Worm (Caenorhabditis elegans) whole organism, L2 larva: Measurements from ENCODE around the gene F55G7.4.
A peak's percentile ranks its signal among the peaks of the same experiment; 100 is the strongest.

ENCODE experiments used
- C34F6.9 ChIP-seq: fragments of 150-350 bp; optimal IDR thresholded peaks from 2 replicates; lab custom pipeline; 2014; ENCODE audit warnings: missing biosample characterization, missing genetic modification characterization
- F13H6.1 ChIP-seq: sonication (generic microtip); optimal IDR thresholded peaks from 2 replicates; lab custom pipeline; 2016; ENCODE audit warnings: missing genetic modification characterization, missing compliant biosample characterization
- R02D3.7 ChIP-seq: fragments of 150-350 bp; optimal IDR thresholded peaks from 2 replicates; lab custom pipeline; 2014; ENCODE audit warnings: missing biosample characterization, missing genetic modification characterization
- Y55F3AM.14 ChIP-seq: fragments of 200-800 bp; sonication (Bioruptor generic); optimal IDR thresholded peaks from 2 replicates; lab custom pipeline; 2018; ENCODE audit warnings: mild to moderate bottlenecking, missing genetic modification characterization, missing compliant biosample characterization
- ZK546.5 ChIP-seq: sonication (generic microtip); optimal IDR thresholded peaks from 2 replicates; lab custom pipeline; 2017; ENCODE audit warnings: missing biosample characterization, missing genetic modification characterization
- alr-1 ChIP-seq: fragments of 150-350 bp; optimal IDR thresholded peaks from 2 replicates; lab custom pipeline; 2014; ENCODE audit warnings: missing biosample characterization, missing genetic modification characterization
- ama-1 ChIP-seq: fragments of 150-350 bp; optimal IDR thresholded peaks from 2 replicates; lab custom pipeline; 2018; ENCODE audit warnings: inconsistent platforms
- blmp-1 ChIP-seq: sonication (generic microtip); optimal IDR thresholded peaks from 2 replicates; lab custom pipeline; 2017; ENCODE audit warnings: missing genetic modification characterization, mild to moderate bottlenecking, missing compliant biosample characterization, antibody characterized with exemption, moderate library complexity; ENCODE audit not compliant: insufficient read depth
- ceh-82 ChIP-seq: fragments of 150-350 bp; optimal IDR thresholded peaks from 2 replicates; lab custom pipeline; 2014; ENCODE audit warnings: missing biosample characterization, missing genetic modification characterization
- crh-2 ChIP-seq: sonication (generic microtip); optimal IDR thresholded peaks from 2 replicates; lab custom pipeline; 2017; ENCODE audit warnings: missing biosample characterization, missing genetic modification characterization
- dmd-4 ChIP-seq: sonication (generic microtip); optimal IDR thresholded peaks from 2 replicates; lab custom pipeline; 2017; ENCODE audit warnings: missing biosample characterization, missing genetic modification characterization
- elt-3 ChIP-seq: sonication (generic microtip); optimal IDR thresholded peaks from 2 replicates; lab custom pipeline; 2017; ENCODE audit warnings: missing biosample characterization, missing genetic modification characterization
- fos-1 ChIP-seq: fragments of 150-350 bp; optimal IDR thresholded peaks from 2 replicates; lab custom pipeline; 2014; ENCODE audit warnings: missing biosample characterization, missing genetic modification characterization
- gmeb-1 ChIP-seq: fragments of 150-350 bp; optimal IDR thresholded peaks from 2 replicates; lab custom pipeline; 2014; ENCODE audit warnings: missing biosample characterization, missing genetic modification characterization
- lin-11 ChIP-seq: fragments of 150-350 bp; sonication (generic microtip); optimal IDR thresholded peaks from 2 replicates; lab custom pipeline; 2014; ENCODE audit warnings: missing biosample characterization, missing genetic modification characterization, inconsistent platforms, mixed read lengths
- lin-13 ChIP-seq: fragments of 150-350 bp; optimal IDR thresholded peaks from 2 replicates; lab custom pipeline; 2014; ENCODE audit warnings: missing biosample characterization, missing genetic modification reagents, missing genetic modification characterization
- lin-39 ChIP-seq: fragments of 150-350 bp; optimal IDR thresholded peaks from 2 replicates; lab custom pipeline; 2014; ENCODE audit warnings: missing biosample characterization, missing genetic modification reagents, missing genetic modification characterization
- lsy-2 ChIP-seq, 2 experiments: fragments of 150-350 bp in 1 of 2; sonication (generic microtip) in 1 of 2; optimal IDR thresholded peaks; 2 replicates each; lab custom pipeline; 2014 to 2017; ENCODE audit warnings: missing biosample characterization in 2 of 2, missing genetic modification characterization in 2 of 2
- mbf-1 ChIP-seq: sonication (generic microtip); optimal IDR thresholded peaks from 2 replicates; lab custom pipeline; 2017; ENCODE audit warnings: missing biosample characterization, missing genetic modification characterization
- mdl-1 ChIP-seq, 2 experiments: fragments of 150-350 bp in 1 of 2; sonication (generic microtip) in 1 of 2; optimal IDR thresholded peaks; 2 replicates each; lab custom pipeline; 2017; ENCODE audit warnings: missing biosample characterization in 2 of 2, missing genetic modification characterization in 2 of 2
- nhr-129 ChIP-seq: fragments of 150-350 bp; optimal IDR thresholded peaks from 2 replicates; lab custom pipeline; 2014; ENCODE audit warnings: missing biosample characterization, missing genetic modification characterization
- nhr-21 ChIP-seq: fragments of 150-350 bp; optimal IDR thresholded peaks from 2 replicates; lab custom pipeline; 2014; ENCODE audit warnings: missing biosample characterization, missing genetic modification characterization
- nhr-25 ChIP-seq: fragments of 150-350 bp; sonication (generic microtip); optimal IDR thresholded peaks from 3 replicates; lab custom pipeline; 2014; ENCODE audit warnings: missing biosample characterization, missing genetic modification characterization
- nhr-6 ChIP-seq: fragments of 150-350 bp; optimal IDR thresholded peaks from 2 replicates; lab custom pipeline; 2014; ENCODE audit warnings: missing biosample characterization, missing genetic modification characterization
- nhr-77 ChIP-seq: fragments of 150-350 bp; optimal IDR thresholded peaks from 2 replicates; lab custom pipeline; 2014; ENCODE audit warnings: missing biosample characterization, missing genetic modification characterization
- peb-1 ChIP-seq: fragments of 150-350 bp; optimal IDR thresholded peaks from 2 replicates; lab custom pipeline; 2014; ENCODE audit warnings: missing biosample characterization, missing genetic modification characterization
- skn-1 ChIP-seq: sonication (generic microtip); optimal IDR thresholded peaks from 2 replicates; lab custom pipeline; 2017; ENCODE audit warnings: missing biosample characterization, missing genetic modification characterization
- sma-3 ChIP-seq: sonication (generic microtip); optimal IDR thresholded peaks from 2 replicates; lab custom pipeline; 2016; ENCODE audit warnings: missing genetic modification reagents, missing genetic modification characterization, missing compliant biosample characterization
- sma-9 ChIP-seq, 2 experiments: fragments of 150-350 bp in 1 of 2; sonication (generic microtip) in 1 of 2; optimal IDR thresholded peaks; 2 replicates each; lab custom pipeline; 2014 to 2016; ENCODE audit warnings: missing genetic modification characterization in 2 of 2, mild to moderate bottlenecking in 1 of 2, missing biosample characterization in 1 of 2, missing compliant biosample characterization in 1 of 2, missing genetic modification reagents in 1 of 2, moderate library complexity in 1 of 2
- unc-39 ChIP-seq: fragments of 150-350 bp; optimal IDR thresholded peaks from 2 replicates; lab custom pipeline; 2014; ENCODE audit warnings: missing biosample characterization, missing genetic modification characterization
- unc-55 ChIP-seq: fragments of 150-350 bp; sonication (generic microtip); optimal IDR thresholded peaks from 3 replicates; lab custom pipeline; 2014; ENCODE audit warnings: missing biosample characterization, missing genetic modification reagents, missing genetic modification characterization
- zag-1 ChIP-seq: fragments of 150-350 bp; optimal IDR thresholded peaks from 2 replicates; lab custom pipeline; 2014; ENCODE audit warnings: missing biosample characterization, missing genetic modification characterization
- ztf-1 ChIP-seq: fragments of 200-800 bp; sonication (Bioruptor generic); conservative IDR thresholded peaks from 2 replicates; pipeline ENCODE4 v1.3.6; 2022; ENCODE audit warnings: missing genetic modification characterization, missing compliant biosample characterization
- ztf-11 ChIP-seq: sonication (generic microtip); optimal IDR thresholded peaks from 2 replicates; lab custom pipeline; 2017; ENCODE audit warnings: missing biosample characterization, missing genetic modification characterization
- ztf-4 ChIP-seq: fragments of 150-350 bp; optimal IDR thresholded peaks from 2 replicates; lab custom pipeline; 2014; ENCODE audit warnings: missing biosample characterization, missing genetic modification characterization

F55G7.4 gene

ce11 chrX:11965663-11966304 lies 38.1 kb downstream of the F55G7.4 start, which contains the start of gene sams-1 (continued):
- TF ChIP-seq sma-3 (GFP tag; lab: Kevin White, UChicago): no peak
- no peak for TF ChIP-seq unc-39
- no peak for TF ChIP-seq ztf-11 (tag; lab: Kevin White, UChicago)
- TF ChIP-seq blmp-1: no peak
- TF ChIP-seq ztf-4 (tag; lab: Kevin White, UChicago): no peak
- TF ChIP-seq mdl-1 (tag; optimal IDR thresholded peaks at IDR 0.05; lab: Kevin White, UChicago): peak in 1 of 2 experiments; percentile 2
- no peak for TF ChIP-seq mbf-1 (tag; lab: Kevin White, UChicago)
- TF ChIP-seq nhr-21 (tag; lab: Kevin White, UChicago): no peak
- peak; percentile 46 for TF ChIP-seq ama-1 (lab: Kevin White, UChicago)
- TF ChIP-seq gmeb-1 (tag; lab: Kevin White, UChicago): no peak
- TF ChIP-seq nhr-77 (tag; lab: Kevin White, UChicago): no peak
- TF ChIP-seq lin-13 (GFP tag; lab: Kevin White, UChicago): no peak

DNA sequence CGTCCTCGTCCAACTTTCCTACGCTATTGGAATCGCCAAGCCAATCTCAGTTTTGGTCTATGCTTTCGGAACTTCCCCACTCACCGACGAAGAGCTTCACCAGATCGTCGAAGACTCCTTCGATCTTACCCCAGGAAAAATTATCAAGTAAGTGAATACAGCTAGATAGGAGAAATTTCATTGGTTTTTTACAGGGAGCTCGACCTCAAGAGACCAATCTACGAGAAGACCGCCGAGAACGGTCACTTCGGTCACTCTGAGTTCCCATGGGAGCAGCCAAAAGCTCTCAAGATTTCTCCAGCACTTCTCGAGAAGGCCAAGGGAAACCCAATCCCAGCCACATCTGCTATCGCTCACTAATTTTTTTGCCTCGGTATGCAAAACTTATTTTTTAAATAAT lies 39.3 kb downstream of the F55G7.4 start:
- TF ChIP-seq alr-1 (no peak), skn-1 (no peak), peb-1 (tag; lab: Kevin White, UChicago) (no peak), mbf-1 (tag; lab: Kevin White, UChicago) (no peak), nhr-129 (no peak), nhr-25 (tag; lab: Kevin White, UChicago) (no peak), Y55F3AM.14 (no peak), F13H6.1 (no peak), ZK546.5 (tag; lab: Kevin White, UChicago) (no peak), zag-1 (tag; lab: Kevin White, UChicago) (no peak), sma-3 (GFP tag; lab: Kevin White, UChicago) (no peak), ztf-1 (GFP tag; lab: Robert Waterston, UW) (no peak), C34F6.9 (tag; lab: Kevin White, UChicago) (no peak), lin-11 (tag; lab: Kevin White, UChicago) (no peak), ceh-82 (tag; lab: Kevin White, UChicago) (no peak)

DNA sequence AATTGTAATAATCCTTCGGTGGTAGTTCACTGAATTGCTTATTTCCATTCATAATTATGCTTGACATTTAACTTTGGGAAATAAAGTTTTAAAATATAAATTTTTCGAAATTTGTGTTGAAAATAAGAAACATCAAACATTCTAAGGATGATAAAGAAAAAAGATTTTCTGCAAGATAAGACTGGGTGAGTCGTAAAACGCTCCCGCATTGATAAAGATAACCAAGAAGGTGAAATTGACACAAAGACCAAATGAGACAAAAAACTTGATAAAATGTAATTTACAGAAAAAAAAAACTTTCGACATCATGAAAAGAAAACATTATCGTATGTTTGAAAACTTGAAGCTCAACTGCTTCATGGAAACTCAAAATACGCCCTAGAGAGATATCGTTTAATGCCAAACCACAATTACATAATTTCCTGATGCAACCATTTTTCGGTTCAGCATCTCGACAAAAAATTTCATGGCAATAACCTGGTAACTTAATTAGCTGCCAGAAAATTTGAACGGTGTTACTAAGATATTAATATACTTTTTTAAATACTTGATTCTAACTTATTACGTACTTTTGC lies 40.4 kb downstream of the F55G7.4 start:
- peak; percentile 21 for TF ChIP-seq sma-3 (GFP tag; lab: Kevin White, UChicago)
- TF ChIP-seq mbf-1 (tag; lab: Kevin White, UChicago): no peak
- no peak for TF ChIP-seq nhr-25 (tag; lab: Kevin White, UChicago)
- no peak for TF ChIP-seq ceh-82 (tag; lab: Kevin White, UChicago)
- no peak for TF ChIP-seq lsy-2 (tag; optimal IDR thresholded peaks at IDR 0.05; lab: Kevin White, UChicago)
- TF ChIP-seq fos-1 (tag; lab: Kevin White, UChicago): peak; percentile 86
- no peak for TF ChIP-seq zag-1 (tag; lab: Kevin White, UChicago)
- no peak for TF ChIP-seq elt-3 (tag; lab: Kevin White, UChicago)
- TF ChIP-seq F13H6.1: no peak
- TF ChIP-seq mdl-1 (tag; optimal IDR thresholded peaks at IDR 0.05; lab: Kevin White, UChicago): peak in 1 of 2 experiments; percentile 13
- TF ChIP-seq nhr-129: no peak
- no peak for TF ChIP-seq nhr-21 (tag; lab: Kevin White, UChicago)
- TF ChIP-seq dmd-4 (tag; lab: Kevin White, UChicago): no peak
- no peak for TF ChIP-seq R02D3.7 (tag; lab: Kevin White, UChicago)
- no peak for TF ChIP-seq nhr-77 (tag; lab: Kevin White, UChicago)
- TF ChIP-seq nhr-6 (tag; lab: Kevin White, UChicago): no peak
- peak; percentile 25 for TF ChIP-seq sma-9 (GFP tag; optimal IDR thresholded peaks at IDR 0.05; lab: Kevin White, UChicago)
- TF ChIP-seq sma-9 (tag; optimal IDR thresholded peaks at IDR 0.05; lab: Kevin White, UChicago): no peak
- TF ChIP-seq crh-2: peak; percentile 59
- TF ChIP-seq unc-55 (GFP tag; lab: Kevin White, UChicago): no peak
- TF ChIP-seq lin-39: no peak
- no peak for TF ChIP-seq blmp-1
- TF ChIP-seq C34F6.9 (tag; lab: Kevin White, UChicago): no peak

DNA sequence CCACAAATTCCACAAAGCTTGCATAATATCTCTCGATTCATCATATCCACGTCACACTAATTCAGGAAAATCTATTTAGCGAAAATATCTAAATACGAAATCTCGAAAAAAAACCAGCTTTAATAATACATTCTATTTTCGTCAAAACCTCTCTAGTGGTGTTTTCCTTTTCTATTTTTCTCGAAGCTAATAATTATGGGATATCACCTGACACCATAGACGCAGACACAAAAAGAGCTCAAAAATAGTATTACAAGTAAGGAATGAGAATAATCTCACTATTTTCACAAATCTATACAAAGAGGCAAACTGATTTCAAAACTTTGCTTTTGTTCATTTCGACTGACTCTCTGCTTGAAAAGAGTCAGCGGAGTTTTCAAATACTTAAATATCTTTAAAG lies 41.4 kb downstream of the F55G7.4 start:
- TF ChIP-seq lsy-2 (tag; optimal IDR thresholded peaks at IDR 0.05; lab: Kevin White, UChicago): peak in 1 of 2 experiments; percentile 4
- peak; percentile 52 for TF ChIP-seq C34F6.9 (tag; lab: Kevin White, UChicago)
- peak; percentile 30 for TF ChIP-seq sma-9 (GFP tag; optimal IDR thresholded peaks at IDR 0.05; lab: Kevin White, UChicago)
- no peak for TF ChIP-seq sma-9 (tag; optimal IDR thresholded peaks at IDR 0.05; lab: Kevin White, UChicago)
- TF ChIP-seq ztf-1 (GFP tag; lab: Robert Waterston, UW): no peak
